In genomic region chr3L:14956288-14957032, dm6 we compare ENCODE assay signal across 1 fruit fly cellular context.
TF ChIP-seq lines count a peak whose summit lies in the region.

No protein-coding gene starts in this region.

TF ChIP-seq in whole organism, embryonic, 481 proteins besides CTCF, POLR2A, EP300 and RAD21 (continued from another document and continues in another):
- TF ChIP-seq zf30C (GFP tag; optimal IDR thresholded peaks at IDR 0.05; lab: Kevin White, UChicago) (no peak), CG14014 (GFP tag; IDR thresholded peaks at IDR 0.05; lab: Robert Waterston, UW) (no peak), CG5953 (GFP tag; IDR thresholded peaks at IDR 0.05; lab: Robert Waterston, UW) (no peak), kah (GFP tag; optimal IDR thresholded peaks at IDR 0.05; lab: Kevin White, UChicago) (no peak), CG15696 (tag; optimal IDR thresholded peaks at IDR 0.05; lab: Kevin White, UChicago) (peak; percentile 97), Lpt (GFP tag; optimal IDR thresholded peaks at IDR 0.05; lab: Kevin White, UChicago) (no peak), otp (GFP tag; IDR thresholded peaks at IDR 0.05; lab: Robert Waterston, UW) (no peak), Pdp1 (GFP tag; optimal IDR thresholded peaks at IDR 0.05; lab: Kevin White, UChicago) (peak in 1 of 2 experiments; percentile 39), CG17568 (GFP tag; optimal IDR thresholded peaks at IDR 0.05; lab: Kevin White, UChicago) (peak; percentile 66), h (optimal IDR thresholded peaks at IDR 0.05; lab: Kevin White, UChicago) (no peak), Neu2 (GFP tag; optimal IDR thresholded peaks at IDR 0.05; lab: Kevin White, UChicago; ENCODE audit: borderline replicate concordance) (no peak), CG12942 (GFP tag; optimal IDR thresholded peaks at IDR 0.05; lab: Kevin White, UChicago) (peak; percentile 7), Dek (tag; optimal IDR thresholded peaks at IDR 0.05; lab: Kevin White, UChicago) (no peak), Dip2 (GFP tag; IDR thresholded peaks at IDR 0.05; lab: Robert Waterston, UW) (no peak), CG34224 (GFP tag; IDR thresholded peaks at IDR 0.05; lab: Robert Waterston, UW; ENCODE audit: partially characterized antibody) (no peak), slp2 (GFP tag; optimal IDR thresholded peaks at IDR 0.05; lab: Kevin White, UChicago) (no peak), NC2β (GFP tag; optimal IDR thresholded peaks at IDR 0.05; lab: Kevin White, UChicago) (peak; percentile 44), luna (GFP tag; optimal IDR thresholded peaks at IDR 0.05; lab: Kevin White, UChicago) (no peak), repo (GFP tag; optimal IDR thresholded peaks at IDR 0.05; lab: Kevin White, UChicago) (no peak), CG18619 (GFP tag; optimal IDR thresholded peaks at IDR 0.05; lab: Kevin White, UChicago) (peak; percentile 16), trem (tag; optimal IDR thresholded peaks at IDR 0.05; lab: Kevin White, UChicago) (peak; percentile 42), CG2120 (GFP tag; optimal IDR thresholded peaks at IDR 0.05; lab: Kevin White, UChicago) (no peak), Xrp1 (GFP tag; IDR thresholded peaks at IDR 0.05; lab: Robert Waterston, UW) (peak; percentile 70), Sry-δ (GFP tag; optimal IDR thresholded peaks at IDR 0.05; lab: Kevin White, UChicago) (no peak), tin (GFP tag; optimal IDR thresholded peaks at IDR 0.05; lab: Kevin White, UChicago) (no peak), lab (GFP tag; optimal IDR thresholded peaks at IDR 0.05; lab: Kevin White, UChicago) (no peak), CkIIα-i1 (GFP tag; IDR thresholded peaks at IDR 0.05; lab: Robert Waterston, UW) (no peak), CG4424 (GFP tag; optimal IDR thresholded peaks at IDR 0.05; lab: Kevin White, UChicago) (peak; percentile 29), her (GFP tag; optimal IDR thresholded peaks at IDR 0.05; lab: Kevin White, UChicago) (no peak), sens (GFP tag; lab: Kevin White, UChicago) (peak; percentile 93), HLH54F (GFP tag; optimal IDR thresholded peaks at IDR 0.05; lab: Kevin White, UChicago) (no peak), Jarid2 (GFP tag; optimal IDR thresholded peaks at IDR 0.05; lab: Kevin White, UChicago) (no peak), Ets97D (GFP tag; optimal IDR thresholded peaks at IDR 0.05; lab: Kevin White, UChicago) (no peak), Trl (optimal IDR thresholded peaks at IDR 0.05; lab: Kevin White, UChicago) (no peak), Trl (GFP tag; optimal IDR thresholded peaks at IDR 0.05; lab: Kevin White, UChicago) (peak; percentile 6), tap (tag; optimal IDR thresholded peaks at IDR 0.05; lab: Kevin White, UChicago) (no peak), lilli (GFP tag; optimal IDR thresholded peaks at IDR 0.05; lab: Kevin White, UChicago) (no peak), D19A (tag; optimal IDR thresholded peaks at IDR 0.05; lab: Kevin White, UChicago) (peak; percentile 35), ttk (GFP tag; IDR thresholded peaks at IDR 0.05; lab: Robert Waterston, UW) (no peak), CG9609 (GFP tag; optimal IDR thresholded peaks at IDR 0.05; lab: Kevin White, UChicago) (no peak), CG18476 (GFP tag; optimal IDR thresholded peaks at IDR 0.05; lab: Kevin White, UChicago) (no peak), H2.0 (GFP tag; IDR thresholded peaks at IDR 0.05; lab: Robert Waterston, UW) (no peak), ems (GFP tag; optimal IDR thresholded peaks at IDR 0.05; lab: Kevin White, UChicago) (no peak), Eip74EF (GFP tag; optimal IDR thresholded peaks at IDR 0.05; lab: Kevin White, UChicago) (no peak), CG3163 (GFP tag; optimal IDR thresholded peaks at IDR 0.05; lab: Kevin White, UChicago) (no peak), CG9437 (GFP tag; optimal IDR thresholded peaks at IDR 0.05; lab: Kevin White, UChicago) (no peak), CG31365 (tag; optimal IDR thresholded peaks at IDR 0.05; lab: Kevin White, UChicago) (no peak), CG16863 (GFP tag; optimal IDR thresholded peaks at IDR 0.05; lab: Kevin White, UChicago) (peak; percentile 4), YL-1 (GFP tag; optimal IDR thresholded peaks at IDR 0.05; lab: Kevin White, UChicago) (peak; percentile 48), zen (tag; optimal IDR thresholded peaks at IDR 0.05; lab: Kevin White, UChicago) (peak; percentile 97), lov (optimal IDR thresholded peaks at IDR 0.05; lab: Kevin White, UChicago) (no peak), lov (GFP tag; IDR thresholded peaks at IDR 0.05; lab: Robert Waterston, UW) (0 out of 3 replicates have a peak, but pooled peaks have one; percentile 7), CG2712 (tag; optimal IDR thresholded peaks at IDR 0.05; lab: Kevin White, UChicago) (peak; percentile 61), nom (GFP tag; optimal IDR thresholded peaks at IDR 0.05; lab: Kevin White, UChicago) (no peak), org-1 (GFP tag; optimal IDR thresholded peaks at IDR 0.05; lab: Kevin White, UChicago) (peak; percentile 46), grn (GFP tag; optimal IDR thresholded peaks at IDR 0.05; lab: Kevin White, UChicago) (peak; percentile 88), pros (GFP tag; optimal IDR thresholded peaks at IDR 0.05; lab: Kevin White, UChicago) (peak; percentile 65), CG10462 (GFP tag; optimal IDR thresholded peaks at IDR 0.05; lab: Kevin White, UChicago) (peak; percentile 58), fd3F (GFP tag; optimal IDR thresholded peaks at IDR 0.05; lab: Kevin White, UChicago) (no peak), knrl (GFP tag; IDR thresholded peaks at IDR 0.05; lab: Robert Waterston, UW; ENCODE audit: partially characterized antibody) (no peak), klu (GFP tag; IDR thresholded peaks at IDR 0.05; lab: Robert Waterston, UW) (no peak), pnt (GFP tag; optimal IDR thresholded peaks at IDR 0.05; lab: Kevin White, UChicago) (no peak), Dip3 (GFP tag; optimal IDR thresholded peaks at IDR 0.05; lab: Kevin White, UChicago) (no peak), CG13624 (GFP tag; optimal IDR thresholded peaks at IDR 0.05; lab: Kevin White, UChicago) (no peak), CG10147 (GFP tag; optimal IDR thresholded peaks at IDR 0.05; lab: Kevin White, UChicago) (no peak), CG18262 (tag; optimal IDR thresholded peaks at IDR 0.05; lab: Kevin White, UChicago) (peak; percentile 58), pan (optimal IDR thresholded peaks at IDR 0.05; lab: Kevin White, UChicago) (no peak), pan (GFP tag; optimal IDR thresholded peaks at IDR 0.05 in 1 of 2, IDR thresholded peaks at IDR 0.05 in 1 of 2) (no peak), CG8359 (GFP tag; optimal IDR thresholded peaks at IDR 0.05; lab: Kevin White, UChicago; ENCODE audit: borderline replicate concordance) (peak; percentile 38), hth (optimal IDR thresholded peaks at IDR 0.05; lab: Kevin White, UChicago) (no peak), CG12391 (tag; optimal IDR thresholded peaks at IDR 0.05; lab: Kevin White, UChicago) (peak; percentile 9), CG10366 (GFP tag; IDR thresholded peaks at IDR 0.05; lab: Robert Waterston, UW) (no peak), D (optimal IDR thresholded peaks at IDR 0.05; lab: Kevin White, UChicago) (peak; percentile 65), D (GFP tag; optimal IDR thresholded peaks at IDR 0.05; lab: Kevin White, UChicago) (peak; percentile 47), Antp (GFP tag; optimal IDR thresholded peaks at IDR 0.05; lab: Kevin White, UChicago) (no peak), CG12769 (tag; optimal IDR thresholded peaks at IDR 0.05; lab: Kevin White, UChicago) (no peak), CG4328 (GFP tag; optimal IDR thresholded peaks at IDR 0.05; lab: Kevin White, UChicago) (no peak), Asciz (GFP tag; optimal IDR thresholded peaks at IDR 0.05; lab: Kevin White, UChicago) (peak; percentile 27), chinmo (GFP tag; IDR thresholded peaks at IDR 0.05; lab: Robert Waterston, UW; ENCODE audit: partially characterized antibody) (no peak), CG11085 (GFP tag; IDR thresholded peaks at IDR 0.05; lab: Robert Waterston, UW) (no peak), Xbp1 (GFP tag; optimal IDR thresholded peaks at IDR 0.05; lab: Kevin White, UChicago) (no peak), tll (GFP tag; optimal IDR thresholded peaks at IDR 0.05; lab: Kevin White, UChicago) (peak in 1 of 2 experiments; percentile 98), Abd-B (GFP tag; optimal IDR thresholded peaks at IDR 0.05; lab: Kevin White, UChicago) (no peak), CoRest (tag; optimal IDR thresholded peaks at IDR 0.05; lab: Kevin White, UChicago) (peak; percentile 13), wor (GFP tag; IDR thresholded peaks at IDR 0.05; lab: Robert Waterston, UW) (no peak), CG8944 (GFP tag; optimal IDR thresholded peaks at IDR 0.05; lab: Kevin White, UChicago) (no peak), Nf-YB (GFP tag; optimal IDR thresholded peaks at IDR 0.05; lab: Kevin White, UChicago) (peak; percentile 57), bcd (GFP tag; optimal IDR thresholded peaks at IDR 0.05; lab: Kevin White, UChicago) (no peak), MESR4 (GFP tag; optimal IDR thresholded peaks at IDR 0.05; lab: Kevin White, UChicago) (no peak), Blimp-1 (GFP tag; optimal IDR thresholded peaks at IDR 0.05; lab: Kevin White, UChicago) (no peak), pum (GFP tag; optimal IDR thresholded peaks at IDR 0.05; lab: Kevin White, UChicago) (no peak), CG8924 (tag; optimal IDR thresholded peaks at IDR 0.05; lab: Kevin White, UChicago) (peak; percentile 72), CG4820 (GFP tag; optimal IDR thresholded peaks at IDR 0.05; lab: Kevin White, UChicago) (peak; percentile 25), dan (GFP tag; IDR thresholded peaks at IDR 0.05; lab: Robert Waterston, UW) (no peak), kay (GFP tag; optimal IDR thresholded peaks at IDR 0.05; lab: Kevin White, UChicago) (no peak), z (GFP tag; IDR thresholded peaks at IDR 0.05; lab: Robert Waterston, UW) (no peak), CG16813 (GFP tag; IDR thresholded peaks at IDR 0.05; lab: Robert Waterston, UW; ENCODE audit: partially characterized antibody) (no peak), ATbp (GFP tag; optimal IDR thresholded peaks at IDR 0.05; lab: Kevin White, UChicago) (no peak), Chrac-16 (GFP tag; optimal IDR thresholded peaks at IDR 0.05; lab: Kevin White, UChicago) (no peak), btn (GFP tag; optimal IDR thresholded peaks at IDR 0.05; lab: Kevin White, UChicago) (no peak), Rx (GFP tag; IDR thresholded peaks at IDR 0.05; lab: Robert Waterston, UW) (no peak), CG12219 (GFP tag; optimal IDR thresholded peaks at IDR 0.05; lab: Kevin White, UChicago) (peak; percentile 20), Dp (GFP tag; optimal IDR thresholded peaks at IDR 0.05; lab: Kevin White, UChicago) (no peak), row (GFP tag; IDR thresholded peaks at IDR 0.05; lab: Robert Waterston, UW) (no peak), slou (GFP tag; optimal IDR thresholded peaks at IDR 0.05; lab: Kevin White, UChicago) (no peak), emc (GFP tag; optimal IDR thresholded peaks at IDR 0.05; lab: Kevin White, UChicago) (no peak), Lim3 (GFP tag; IDR thresholded peaks at IDR 0.05; lab: Robert Waterston, UW) (no peak), HmgZ (tag; optimal IDR thresholded peaks at IDR 0.05; lab: Kevin White, UChicago) (no peak), Fer3 (tag; optimal IDR thresholded peaks at IDR 0.05; lab: Kevin White, UChicago) (no peak), peb (GFP tag; IDR thresholded peaks at IDR 0.05; lab: Robert Waterston, UW) (no peak), CG10654 (GFP tag; optimal IDR thresholded peaks at IDR 0.05; lab: Kevin White, UChicago) (no peak), Mad (GFP tag; optimal IDR thresholded peaks at IDR 0.05; lab: Kevin White, UChicago) (peak; percentile 8), schlank (tag; optimal IDR thresholded peaks at IDR 0.05; lab: Kevin White, UChicago) (no peak), dysf (GFP tag; IDR thresholded peaks at IDR 0.05; lab: Robert Waterston, UW) (no peak), CG11504 (tag; optimal IDR thresholded peaks at IDR 0.05; lab: Kevin White, UChicago) (no peak), C15 (GFP tag; IDR thresholded peaks at IDR 0.05; lab: Robert Waterston, UW) (no peak), CG5180 (GFP tag; optimal IDR thresholded peaks at IDR 0.05; lab: Kevin White, UChicago) (no peak), onecut (GFP tag; IDR thresholded peaks at IDR 0.05; lab: Robert Waterston, UW) (peak; percentile 39; the same call in 1 of the 2 replicates), eve (GFP tag; optimal IDR thresholded peaks at IDR 0.05; lab: Kevin White, UChicago) (no peak), CG9876 (GFP tag; optimal IDR thresholded peaks at IDR 0.05; lab: Kevin White, UChicago) (no peak), CG6765 (GFP tag; optimal IDR thresholded peaks at IDR 0.05; lab: Kevin White, UChicago) (no peak), br (optimal IDR thresholded peaks at IDR 0.05; lab: Kevin White, UChicago) (no peak), NK7.1 (GFP tag; optimal IDR thresholded peaks at IDR 0.05; lab: Kevin White, UChicago) (peak; percentile 26), scrt (GFP tag; optimal IDR thresholded peaks at IDR 0.05; lab: Kevin White, UChicago) (no peak), Atf3 (GFP tag; optimal IDR thresholded peaks at IDR 0.05; lab: Kevin White, UChicago) (no peak), CG8281 (tag; optimal IDR thresholded peaks at IDR 0.05; lab: Kevin White, UChicago) (no peak), exex (tag; optimal IDR thresholded peaks at IDR 0.05; lab: Kevin White, UChicago) (no peak), psq (GFP tag; optimal IDR thresholded peaks at IDR 0.05; lab: Kevin White, UChicago) (peak; percentile 54), Bdp1 (GFP tag; optimal IDR thresholded peaks at IDR 0.05; lab: Kevin White, UChicago) (no peak), gem (tag; optimal IDR thresholded peaks at IDR 0.05; lab: Kevin White, UChicago) (peak; percentile 46), Optix (GFP tag; IDR thresholded peaks at IDR 0.05; lab: Robert Waterston, UW) (no peak), CG9727 (GFP tag; optimal IDR thresholded peaks at IDR 0.05; lab: Kevin White, UChicago) (peak; percentile 90), ac (GFP tag; optimal IDR thresholded peaks at IDR 0.05; lab: Kevin White, UChicago) (peak; percentile 98), Hmr (GFP tag; optimal IDR thresholded peaks at IDR 0.05; lab: Kevin White, UChicago) (no peak), Dll (GFP tag; IDR thresholded peaks at IDR 0.05; lab: Robert Waterston, UW; ENCODE audit: partially characterized antibody) (no peak), sd (tag; optimal IDR thresholded peaks at IDR 0.05; lab: Kevin White, UChicago) (no peak), CG7745 (tag; optimal IDR thresholded peaks at IDR 0.05; lab: Kevin White, UChicago) (peak; percentile 85), ranshi (GFP tag; IDR thresholded peaks at IDR 0.05; lab: Robert Waterston, UW) (no peak), CG15269 (tag; optimal IDR thresholded peaks at IDR 0.05; lab: Kevin White, UChicago) (no peak)
